Fruit fly (Drosophila melanogaster) whole organism, embryonic: ENCODE data around the gene CG15894.

Experiments
- Adf1 ChIP-seq: fragments of 200-800 bp; sonication (Bioruptor generic); IDR thresholded peaks from 2 replicates; pipeline ENCODE4 v1.3.6; 2022; ENCODE audit warnings: missing biosample characterization, missing genetic modification characterization
- Blimp-1 ChIP-seq: fragments of 200-800 bp; sonication (Bioruptor generic); optimal IDR thresholded peaks from 3 replicates; lab custom pipeline; 2018; ENCODE audit warnings: missing biosample characterization, missing genetic modification characterization, mild to moderate bottlenecking, moderate library complexity, missing genetic modification reagents
- CG13424 ChIP-seq: fragments of 200-800 bp; sonication (Bioruptor generic); optimal IDR thresholded peaks from 2 replicates; lab custom pipeline; 2019; ENCODE audit warnings: missing biosample characterization, mild to moderate bottlenecking, missing genetic modification characterization, moderate library complexity
- CG13624 ChIP-seq: fragments of 200-800 bp; sonication (Bioruptor generic); optimal IDR thresholded peaks from 2 replicates; lab custom pipeline; 2016; ENCODE audit warnings: missing biosample characterization, missing genetic modification characterization
- CG15269 ChIP-seq: fragments of 200-800 bp; sonication (Bioruptor generic); optimal IDR thresholded peaks from 2 replicates; lab custom pipeline; 2018; ENCODE audit warnings: missing biosample characterization, mild to moderate bottlenecking, missing genetic modification characterization, moderate library complexity
- CG15514 ChIP-seq: fragments of 200-800 bp; sonication (Bioruptor generic); optimal IDR thresholded peaks from 3 replicates; lab custom pipeline; 2017; ENCODE audit warnings: missing biosample characterization, missing genetic modification characterization, mild to moderate bottlenecking, moderate library complexity, missing genetic modification reagents
- CG1602 ChIP-seq: fragments of 200-800 bp; sonication (Bioruptor generic); optimal IDR thresholded peaks from 3 replicates; lab custom pipeline; 2016; ENCODE audit warnings: missing biosample characterization, missing genetic modification characterization
- CG17385 ChIP-seq: fragments of 200-800 bp; sonication (Bioruptor generic); optimal IDR thresholded peaks from 3 replicates; lab custom pipeline; 2018; ENCODE audit warnings: missing biosample characterization, mild to moderate bottlenecking, missing genetic modification characterization
- CG1832 ChIP-seq: fragments of 200-800 bp; sonication (Bioruptor generic); optimal IDR thresholded peaks from 2 replicates; lab custom pipeline; 2017; ENCODE audit warnings: missing biosample characterization, mild to moderate bottlenecking, missing genetic modification characterization, inconsistent platforms
- CG2129 ChIP-seq: fragments of 200-800 bp; sonication (Bioruptor generic); IDR thresholded peaks from 2 replicates; pipeline ENCODE4 v1.3.6; 2022; ENCODE audit warnings: missing biosample characterization, missing genetic modification characterization; ENCODE audit not compliant: partially characterized antibody
- CG2199 ChIP-seq: fragments of 200-800 bp; sonication (Bioruptor generic); IDR thresholded peaks from 3 replicates; pipeline ENCODE4 v1.3.6; 2022; ENCODE audit warnings: missing biosample characterization, missing genetic modification characterization
- CG2875 ChIP-seq: fragments of 200-800 bp; sonication (Bioruptor generic); optimal IDR thresholded peaks from 2 replicates; lab custom pipeline; 2017; ENCODE audit warnings: missing biosample characterization, mild to moderate bottlenecking, missing genetic modification characterization, missing genetic modification reagents
- CG2889 ChIP-seq: fragments of 200-800 bp; sonication (Bioruptor generic); IDR thresholded peaks from 3 replicates; pipeline ENCODE4 v1.3.6; 2022; ENCODE audit warnings: missing biosample characterization, missing genetic modification characterization
- CG31441 ChIP-seq: fragments of 200-800 bp; sonication (Bioruptor generic); IDR thresholded peaks from 2 replicates; pipeline ENCODE4 v1.3.6; 2022; ENCODE audit warnings: missing biosample characterization, missing genetic modification characterization
- CG4820 ChIP-seq: fragments of 200-800 bp; sonication (Bioruptor generic); optimal IDR thresholded peaks from 3 replicates; lab custom pipeline; 2016; ENCODE audit warnings: missing biosample characterization, missing genetic modification characterization
- CG6175 ChIP-seq: fragments of 200-800 bp; sonication (Bioruptor generic); IDR thresholded peaks from 3 replicates; pipeline ENCODE4 v1.3.6; 2022; ENCODE audit warnings: missing biosample characterization, missing genetic modification characterization
- CG7987 ChIP-seq: fragments of 200-800 bp; sonication (Bioruptor generic); optimal IDR thresholded peaks from 2 replicates; lab custom pipeline; 2018; ENCODE audit warnings: missing biosample characterization, mild to moderate bottlenecking, missing genetic modification characterization, moderate library complexity
- CG8388 ChIP-seq: fragments of 200-800 bp; sonication (Bioruptor generic); optimal IDR thresholded peaks from 2 replicates; lab custom pipeline; 2019; ENCODE audit warnings: missing biosample characterization, mild to moderate bottlenecking, missing genetic modification characterization, moderate library complexity
- CG9215 ChIP-seq: fragments of 200-800 bp; sonication (Bioruptor generic); IDR thresholded peaks from 2 replicates; pipeline ENCODE4 v1.3.6; 2022; ENCODE audit warnings: missing biosample characterization, missing genetic modification characterization
- CG9727 ChIP-seq: fragments of 200-800 bp; sonication (Bioruptor generic); optimal IDR thresholded peaks from 3 replicates; lab custom pipeline; 2017; ENCODE audit warnings: missing biosample characterization, mild to moderate bottlenecking, missing genetic modification characterization
- Deaf1 ChIP-seq: fragments of 200-800 bp; optimal IDR thresholded peaks from 3 replicates; lab custom pipeline; 2019; ENCODE audit warnings: missing biosample characterization, mild to moderate bottlenecking, missing genetic modification characterization, moderate library complexity
- Drgx ChIP-seq: fragments of 200-800 bp; sonication (Bioruptor generic); IDR thresholded peaks from 2 replicates; pipeline ENCODE4 v1.3.6; 2022; ENCODE audit warnings: missing biosample characterization, missing genetic modification characterization
- Fer3 ChIP-seq: fragments of 200-800 bp; sonication (Bioruptor generic); optimal IDR thresholded peaks from 2 replicates; lab custom pipeline; 2018; ENCODE audit warnings: missing biosample characterization, mild to moderate bottlenecking, missing genetic modification characterization, moderate library complexity
- NC2α ChIP-seq: fragments of 200-800 bp; sonication (Bioruptor generic); optimal IDR thresholded peaks from 2 replicates; lab custom pipeline; 2016; ENCODE audit warnings: missing biosample characterization, missing genetic modification characterization
- NfI ChIP-seq: fragments of 200-800 bp; sonication (Bioruptor generic); optimal IDR thresholded peaks from 3 replicates; lab custom pipeline; 2018; ENCODE audit warnings: missing biosample characterization, mild to moderate bottlenecking, missing genetic modification characterization, moderate library complexity
- Oaz ChIP-seq: fragments of 200-800 bp; sonication (Bioruptor generic); IDR thresholded peaks from 2 replicates; pipeline ENCODE4 v1.3.6; 2022; ENCODE audit warnings: missing biosample characterization, missing genetic modification characterization
- Ptx1 ChIP-seq: fragments of 200-800 bp; sonication (Bioruptor generic); IDR thresholded peaks from 2 replicates; pipeline ENCODE4 v1.3.6; 2022; ENCODE audit warnings: missing biosample characterization, missing genetic modification characterization
- Ravus ChIP-seq: fragments of 200-800 bp; sonication (Bioruptor generic); IDR thresholded peaks from 2 replicates; pipeline ENCODE4 v1.3.6; 2022; ENCODE audit warnings: missing biosample characterization, missing genetic modification characterization
- ap ChIP-seq: fragments of 200-800 bp; sonication (Bioruptor generic); IDR thresholded peaks from 2 replicates; pipeline ENCODE4 v1.3.6; 2022; ENCODE audit warnings: missing biosample characterization, missing genetic modification characterization
- cato ChIP-seq: fragments of 200-800 bp; sonication (Bioruptor generic); optimal IDR thresholded peaks from 2 replicates; lab custom pipeline; 2016; ENCODE audit warnings: missing biosample characterization, missing genetic modification characterization, borderline replicate concordance
- dm ChIP-seq: fragments of 200-800 bp; sonication (Bioruptor generic); optimal IDR thresholded peaks from 3 replicates; lab custom pipeline; 2016; ENCODE audit warnings: missing biosample characterization, missing genetic modification characterization
- gt ChIP-seq: fragments of 200-800 bp; sonication (Bioruptor generic); IDR thresholded peaks from 2 replicates; pipeline ENCODE4 v1.3.6; 2022; ENCODE audit warnings: missing biosample characterization, missing genetic modification characterization
- hb ChIP-seq: fragments of 200-800 bp; sonication (Bioruptor generic); IDR thresholded peaks from 3 replicates; pipeline ENCODE4 v1.3.6; 2022; ENCODE audit warnings: missing biosample characterization, missing genetic modification characterization; ENCODE audit not compliant: partially characterized antibody
- pros ChIP-seq: fragments of 200-800 bp; sonication (Bioruptor generic); optimal IDR thresholded peaks from 3 replicates; lab custom pipeline; 2019; ENCODE audit warnings: missing biosample characterization, mild to moderate bottlenecking, missing genetic modification characterization, moderate library complexity
- ro ChIP-seq: fragments of 200-800 bp; sonication (Bioruptor generic); IDR thresholded peaks from 2 replicates; pipeline ENCODE4 v1.3.6; 2022; ENCODE audit warnings: missing biosample characterization, missing genetic modification characterization
- salm ChIP-seq: fragments of 200-800 bp; sonication (Bioruptor generic); optimal IDR thresholded peaks from 2 replicates; lab custom pipeline; 2018; ENCODE audit warnings: missing biosample characterization, mild to moderate bottlenecking, missing genetic modification characterization
- sr ChIP-seq: fragments of 200-800 bp; sonication (Bioruptor generic); IDR thresholded peaks from 3 replicates; pipeline ENCODE4 v1.3.6; 2022; ENCODE audit warnings: missing biosample characterization, missing genetic modification characterization
- tio ChIP-seq: fragments of 200-800 bp; sonication (Bioruptor generic); optimal IDR thresholded peaks from 2 replicates; lab custom pipeline; 2017; ENCODE audit warnings: missing biosample characterization, missing genetic modification characterization, inconsistent platforms

Gene CG15894

dm6 chrX:6303196-6303595 lies 5.8 kb upstream of the CG15894 start (continued):
- TF ChIP-seq Deaf1 (no peak), sr (peak; percentile 54; the same call in 1 of the 3 replicates), CG15269 (tag; lab: Kevin White, UChicago) (peak; percentile 2), pros (no peak), CG8388 (GFP tag; lab: Kevin White, UChicago) (no peak), Fer3 (no peak), Oaz (GFP tag; lab: Robert Waterston, UW) (no peak), ro (GFP tag; lab: Robert Waterston, UW) (no peak), NfI (GFP tag; lab: Kevin White, UChicago) (no peak), ap (GFP tag; lab: Robert Waterston, UW) (no peak), CG17385 (no peak), CG2889 (no peak), hb (GFP tag; lab: Robert Waterston, UW) (no peak), CG1602 (GFP tag; lab: Kevin White, UChicago) (no peak), Ptx1 (GFP tag; lab: Robert Waterston, UW) (no peak)

- TF ChIP-seq salm (tag; lab: Kevin White, UChicago) (no peak), CG9727 (no peak), CG2875 (GFP tag; lab: Kevin White, UChicago) (no peak), CG9215 (GFP tag; lab: Robert Waterston, UW) (no peak), tio (GFP tag; lab: Kevin White, UChicago) (no peak), CG15514 (no peak), CG1832 (peak; percentile 21), NC2α (no peak), CG13624 (no peak), CG2199 (GFP tag; lab: Robert Waterston, UW) (no peak), gt (GFP tag; lab: Robert Waterston, UW) (no peak), dm (GFP tag; lab: Kevin White, UChicago) (no peak), CG6175 (GFP tag; lab: Robert Waterston, UW) (0 out of 3 replicates have a peak, but pooled peaks have one; percentile 18), CG2129 (no peak), Adf1 (peak; percentile 61), CG4820 (GFP tag; lab: Kevin White, UChicago) (no peak), Ravus (GFP tag; lab: Robert Waterston, UW) (no peak), CG31441 (GFP tag; lab: Robert Waterston, UW) (no peak), CG13424 (tag; lab: Kevin White, UChicago) (no peak), CG7987 (no peak), cato (GFP tag; lab: Kevin White, UChicago) (no peak)
These were observed 5.3 kb upstream of the CG15894 start, which contains the start of gene CG3823 for dm6 chrX:6303675-6304074. Gene CG3823 (plus strand): TSS chrX:6303975.

- peak; percentile 26; the same call in 1 of the 2 replicates for TF ChIP-seq Drgx (GFP tag; lab: Robert Waterston, UW)
- TF ChIP-seq Fer3 = no peak
These were observed 4.8 kb upstream of the CG15894 start for dm6 chrX:6304203-6304602.

- no peak for TF ChIP-seq Blimp-1 (GFP tag; lab: Kevin White, UChicago)
- peak; percentile 47; the same call in 1 of the 2 replicates for TF ChIP-seq Drgx (GFP tag; lab: Robert Waterston, UW)
These were observed 3.7 kb upstream of the CG15894 start for dm6 chrX:6305317-6305716.
